Worm (Caenorhabditis elegans) whole organism, late embryonic: Measurements from ENCODE around the gene Y43H11AL.1.

Source experiments
- C08G9.2 ChIP-seq: sonication (generic microtip); optimal IDR thresholded peaks from 2 replicates; lab custom pipeline; 2016; ENCODE audit warnings: mild to moderate bottlenecking, missing genetic modification characterization, moderate library complexity, missing compliant biosample characterization
- C38D4.7 ChIP-seq: fragments of 200-800 bp; sonication (Bioruptor generic); optimal IDR thresholded peaks from 2 replicates; lab custom pipeline; 2018; ENCODE audit warnings: mild to moderate bottlenecking, missing genetic modification characterization, moderate library complexity, missing compliant biosample characterization
- F13H6.1 ChIP-seq: sonication (generic microtip); optimal IDR thresholded peaks from 2 replicates; lab custom pipeline; 2016; ENCODE audit warnings: missing genetic modification characterization, missing compliant biosample characterization
- K02D7.2 ChIP-seq: sonication (generic microtip); optimal IDR thresholded peaks from 2 replicates; lab custom pipeline; 2017; ENCODE audit warnings: mild to moderate bottlenecking, missing genetic modification characterization, missing compliant biosample characterization
- K09A11.1 ChIP-seq: sonication (generic microtip); optimal IDR thresholded peaks from 2 replicates; lab custom pipeline; 2017; ENCODE audit warnings: antibody characterized with exemption, mild to moderate bottlenecking, missing genetic modification characterization, missing compliant biosample characterization; ENCODE audit not compliant: insufficient read depth
- T23F11.4 ChIP-seq: fragments of 200-800 bp; sonication (Bioruptor generic); optimal IDR thresholded peaks from 2 replicates; lab custom pipeline; 2018; ENCODE audit warnings: mild to moderate bottlenecking, missing genetic modification characterization, missing compliant biosample characterization
- ceh-14 ChIP-seq: sonication (generic microtip); optimal IDR thresholded peaks from 2 replicates; lab custom pipeline; 2016; ENCODE audit warnings: missing genotype, missing genetic modification characterization, missing compliant biosample characterization
- ceh-18 ChIP-seq: sonication (generic microtip); optimal IDR thresholded peaks from 2 replicates; lab custom pipeline; 2016; ENCODE audit warnings: missing genetic modification characterization, missing compliant biosample characterization
- ceh-19 ChIP-seq: fragments of 200-800 bp; sonication (Bioruptor generic); optimal IDR thresholded peaks from 2 replicates; lab custom pipeline; 2018; ENCODE audit warnings: mild to moderate bottlenecking, missing genetic modification characterization, missing compliant biosample characterization
- ceh-2 ChIP-seq: sonication (generic microtip); optimal IDR thresholded peaks from 2 replicates; lab custom pipeline; 2016; ENCODE audit warnings: missing genotype, missing genetic modification characterization, missing compliant biosample characterization
- ceh-24 ChIP-seq: sonication (generic microtip); optimal IDR thresholded peaks from 2 replicates; lab custom pipeline; 2016; ENCODE audit warnings: mild to moderate bottlenecking, missing genetic modification characterization, missing compliant biosample characterization
- ceh-31 ChIP-seq: sonication (generic microtip); optimal IDR thresholded peaks from 2 replicates; lab custom pipeline; 2016; ENCODE audit warnings: missing genetic modification characterization, missing compliant biosample characterization
- ceh-34 ChIP-seq: sonication (generic microtip); optimal IDR thresholded peaks from 2 replicates; lab custom pipeline; 2016; ENCODE audit warnings: mild to moderate bottlenecking, missing genetic modification characterization, missing compliant biosample characterization
- ceh-48 ChIP-seq: sonication (generic microtip); optimal IDR thresholded peaks from 2 replicates; lab custom pipeline; 2016; ENCODE audit warnings: missing genetic modification characterization, inconsistent platforms, missing compliant biosample characterization
- ceh-6 ChIP-seq: fragments of 200-800 bp; sonication (Bioruptor generic); optimal IDR thresholded peaks from 2 replicates; lab custom pipeline; 2018; ENCODE audit warnings: mild to moderate bottlenecking, missing genetic modification characterization, missing compliant biosample characterization
- che-1 ChIP-seq: sonication (generic microtip); optimal IDR thresholded peaks from 2 replicates; lab custom pipeline; 2016; ENCODE audit warnings: mild to moderate bottlenecking, missing genetic modification characterization, missing compliant biosample characterization
- dmd-4 ChIP-seq: sonication (generic microtip); optimal IDR thresholded peaks from 2 replicates; lab custom pipeline; 2016; ENCODE audit warnings: borderline replicate concordance, missing genetic modification characterization, missing compliant biosample characterization
- dve-1 ChIP-seq: sonication (generic microtip); optimal IDR thresholded peaks from 2 replicates; lab custom pipeline; 2017; ENCODE audit warnings: antibody characterized with exemption, mild to moderate bottlenecking, missing genetic modification characterization, missing compliant biosample characterization
- elt-4 ChIP-seq: sonication (generic microtip); optimal IDR thresholded peaks from 2 replicates; lab custom pipeline; 2016; ENCODE audit warnings: missing genetic modification characterization, missing compliant biosample characterization
- ets-4 ChIP-seq: sonication (generic microtip); optimal IDR thresholded peaks from 2 replicates; lab custom pipeline; 2016; ENCODE audit warnings: missing genetic modification characterization, missing compliant biosample characterization
- eyg-1 ChIP-seq: sonication (generic microtip); optimal IDR thresholded peaks from 2 replicates; lab custom pipeline; 2016; ENCODE audit warnings: missing genotype, missing genetic modification characterization, missing compliant biosample characterization
- fax-1 ChIP-seq: sonication (generic microtip); optimal IDR thresholded peaks from 2 replicates; lab custom pipeline; 2016; ENCODE audit warnings: missing genotype, missing genetic modification characterization, missing compliant biosample characterization
- fkh-6 ChIP-seq: sonication (generic microtip); optimal IDR thresholded peaks from 2 replicates; lab custom pipeline; 2016; ENCODE audit warnings: missing genetic modification characterization, missing compliant biosample characterization
- gmeb-2 ChIP-seq: sonication (generic microtip); optimal IDR thresholded peaks from 2 replicates; lab custom pipeline; 2016; ENCODE audit warnings: missing genetic modification characterization, inconsistent platforms, missing compliant biosample characterization
- hlh-30 ChIP-seq: sonication (generic microtip); optimal IDR thresholded peaks from 2 replicates; lab custom pipeline; 2017; ENCODE audit warnings: antibody characterized with exemption, missing genetic modification characterization, missing compliant biosample characterization; ENCODE audit not compliant: insufficient read depth
- hlh-6 ChIP-seq: sonication (generic microtip); optimal IDR thresholded peaks from 2 replicates; lab custom pipeline; 2016; ENCODE audit warnings: missing genotype, missing genetic modification characterization, missing compliant biosample characterization
- lim-6 ChIP-seq: sonication (generic microtip); optimal IDR thresholded peaks from 2 replicates; lab custom pipeline; 2016; ENCODE audit warnings: missing genetic modification characterization, missing compliant biosample characterization
- lin-11 ChIP-seq: fragments of 200-800 bp; sonication (Bioruptor generic); optimal IDR thresholded peaks from 2 replicates; lab custom pipeline; 2018; ENCODE audit warnings: mild to moderate bottlenecking, missing genetic modification characterization, missing compliant biosample characterization
- madf-2 ChIP-seq: sonication (generic microtip); optimal IDR thresholded peaks from 2 replicates; lab custom pipeline; 2017; ENCODE audit warnings: missing genetic modification characterization, missing compliant biosample characterization
- mec-3 ChIP-seq: sonication (generic microtip); optimal IDR thresholded peaks from 2 replicates; lab custom pipeline; 2016; ENCODE audit warnings: borderline replicate concordance, missing genetic modification characterization, missing compliant biosample characterization
- nfya-1 ChIP-seq: sonication (generic microtip); optimal IDR thresholded peaks from 2 replicates; lab custom pipeline; 2017; ENCODE audit warnings: missing genetic modification characterization, mild to moderate bottlenecking, missing compliant biosample characterization, antibody characterized with exemption, moderate library complexity
- nhr-232 ChIP-seq: sonication (generic microtip); optimal IDR thresholded peaks from 2 replicates; lab custom pipeline; 2016; ENCODE audit warnings: missing genetic modification characterization, missing compliant biosample characterization
- odd-2 ChIP-seq: sonication (generic microtip); optimal IDR thresholded peaks from 2 replicates; lab custom pipeline; 2017; ENCODE audit warnings: antibody characterized with exemption, mild to moderate bottlenecking, missing genetic modification characterization, missing compliant biosample characterization
- pag-3 ChIP-seq: sonication (generic microtip); optimal IDR thresholded peaks from 2 replicates; lab custom pipeline; 2016; ENCODE audit warnings: missing compliant biosample characterization, missing genetic modification characterization, borderline replicate concordance
- pat-9 ChIP-seq: fragments of 200-800 bp; sonication (Bioruptor generic); optimal IDR thresholded peaks from 2 replicates; lab custom pipeline; 2018; ENCODE audit warnings: mild to moderate bottlenecking, missing genetic modification characterization, moderate library complexity, missing compliant biosample characterization
- pax-1 ChIP-seq: fragments of 150-350 bp; optimal IDR thresholded peaks from 2 replicates; lab custom pipeline; 2014; ENCODE audit warnings: missing biosample characterization, missing genetic modification characterization
- pha-2 ChIP-seq: sonication (generic microtip); optimal IDR thresholded peaks from 2 replicates; lab custom pipeline; 2017; ENCODE audit warnings: mild to moderate bottlenecking, missing genetic modification characterization, missing compliant biosample characterization
- pha-4 ChIP-seq: fragments of 150-350 bp; optimal IDR thresholded peaks from 2 replicates; lab custom pipeline; 2018; ENCODE audit warnings: missing biosample characterization, missing genetic modification reagents, missing genetic modification characterization
- pqm-1 ChIP-seq: sonication (generic microtip); optimal IDR thresholded peaks from 2 replicates; lab custom pipeline; 2016; ENCODE audit warnings: missing genetic modification characterization, missing compliant biosample characterization
- pros-1 ChIP-seq: fragments of 150-350 bp; optimal IDR thresholded peaks from 2 replicates; lab custom pipeline; 2014; ENCODE audit warnings: missing biosample characterization, missing genetic modification reagents, missing genetic modification characterization
- ref-2 ChIP-seq: sonication (generic microtip); optimal IDR thresholded peaks from 2 replicates; lab custom pipeline; 2016; ENCODE audit warnings: missing genetic modification characterization, missing compliant biosample characterization
- rnt-1 ChIP-seq: sonication (generic microtip); optimal IDR thresholded peaks from 2 replicates; lab custom pipeline; 2016; ENCODE audit warnings: missing genetic modification characterization, missing compliant biosample characterization
- sdc-2 ChIP-seq: sonication (generic microtip); optimal IDR thresholded peaks from 2 replicates; lab custom pipeline; 2016; ENCODE audit warnings: missing genotype, missing genetic modification characterization, missing compliant biosample characterization
- syd-9 ChIP-seq: sonication (generic microtip); optimal IDR thresholded peaks from 2 replicates; lab custom pipeline; 2016; ENCODE audit warnings: mild to moderate bottlenecking, missing genetic modification characterization, moderate library complexity, missing compliant biosample characterization
- tbx-2 ChIP-seq: sonication (generic microtip); optimal IDR thresholded peaks from 2 replicates; lab custom pipeline; 2016; ENCODE audit warnings: missing genetic modification characterization, missing compliant biosample characterization
- tbx-7 ChIP-seq: sonication (generic microtip); optimal IDR thresholded peaks from 2 replicates; lab custom pipeline; 2016; ENCODE audit warnings: missing genotype, missing genetic modification characterization, missing compliant biosample characterization
- unc-42 ChIP-seq: sonication (generic microtip); optimal IDR thresholded peaks from 2 replicates; lab custom pipeline; 2016; ENCODE audit warnings: missing genotype, missing genetic modification characterization, missing compliant biosample characterization
- unc-55 ChIP-seq: sonication (generic microtip); optimal IDR thresholded peaks from 2 replicates; lab custom pipeline; 2017; ENCODE audit warnings: missing biosample characterization, missing genetic modification reagents, missing genetic modification characterization
- unc-86 ChIP-seq: sonication (generic microtip); optimal IDR thresholded peaks from 2 replicates; lab custom pipeline; 2016; ENCODE audit warnings: missing genetic modification characterization, missing compliant biosample characterization
- ztf-16 ChIP-seq: sonication (generic microtip); optimal IDR thresholded peaks from 2 replicates; lab custom pipeline; 2017; ENCODE audit warnings: missing genetic modification characterization, missing compliant biosample characterization

Gene Y43H11AL.1

ce11 chrII:237721-238120 is 5.2 kb upstream of the Y43H11AL.1 start, which contains the start of gene laat-1:
Gene laat-1, minus strand, starts transcription at chrII:237821.
- no peak for TF ChIP-seq C38D4.7 (GFP tag; lab: Kevin White, UChicago)
- no peak for TF ChIP-seq K02D7.2
- no peak for TF ChIP-seq madf-2
- no peak for TF ChIP-seq ref-2 (tag; lab: Kevin White, UChicago)
- no peak for TF ChIP-seq hlh-30
- TF ChIP-seq T23F11.4, result no peak
- no peak for TF ChIP-seq unc-86 (tag; lab: Kevin White, UChicago)
- TF ChIP-seq C08G9.2 (tag; lab: Kevin White, UChicago), result no peak
- TF ChIP-seq dve-1, result no peak
- no peak for TF ChIP-seq K09A11.1
- TF ChIP-seq pqm-1 (tag; lab: Kevin White, UChicago), result no peak
- no peak for TF ChIP-seq ceh-31 (tag; lab: Kevin White, UChicago)

- no peak for TF ChIP-seq C38D4.7 (GFP tag; lab: Kevin White, UChicago)
- no peak for TF ChIP-seq madf-2
- no peak for TF ChIP-seq odd-2 (tag; lab: Kevin White, UChicago)
- no peak for TF ChIP-seq mec-3 (tag; lab: Kevin White, UChicago)
- TF ChIP-seq unc-86 (tag; lab: Kevin White, UChicago), result no peak
- TF ChIP-seq rnt-1 (tag; lab: Kevin White, UChicago), result peak; percentile 41
- no peak for TF ChIP-seq dmd-4 (tag; lab: Kevin White, UChicago)
- no peak for TF ChIP-seq fkh-6 (tag; lab: Kevin White, UChicago)
- peak; percentile 31 for TF ChIP-seq fax-1 (tag; lab: Kevin White, UChicago)
- no peak for TF ChIP-seq hlh-6 (tag; lab: Kevin White, UChicago)
- peak; percentile 67 for TF ChIP-seq nfya-1
- peak; percentile 29 for TF ChIP-seq unc-42 (tag; lab: Kevin White, UChicago)
- TF ChIP-seq ceh-14 (tag; lab: Kevin White, UChicago), result no peak
- TF ChIP-seq ceh-31 (tag; lab: Kevin White, UChicago), result peak; percentile 69
- no peak for TF ChIP-seq pqm-1 (tag; lab: Kevin White, UChicago)
- TF ChIP-seq ceh-18 (tag; lab: Kevin White, UChicago), result peak; percentile 58
- peak; percentile 97 for TF ChIP-seq hlh-30
- TF ChIP-seq ceh-19 (GFP tag; lab: Kevin White, UChicago), result peak; percentile 10
- no peak for TF ChIP-seq lin-11 (tag; lab: Kevin White, UChicago)
- peak; percentile 18 for TF ChIP-seq sdc-2 (tag; lab: Kevin White, UChicago)
- TF ChIP-seq nhr-232 (tag; lab: Kevin White, UChicago), result peak; percentile 17
- peak; percentile 39 for TF ChIP-seq ets-4 (tag; lab: Kevin White, UChicago)
- no peak for TF ChIP-seq tbx-7
- no peak for TF ChIP-seq syd-9 (tag; lab: Kevin White, UChicago)
- no peak for TF ChIP-seq pha-2 (tag; lab: Kevin White, UChicago)
- no peak for TF ChIP-seq pha-4 (tag; lab: Kevin White, UChicago)
- TF ChIP-seq K02D7.2, result no peak
- TF ChIP-seq ref-2 (tag; lab: Kevin White, UChicago), result peak; percentile 35
- no peak for TF ChIP-seq lim-6 (tag; lab: Kevin White, UChicago)
- peak; percentile 8 for TF ChIP-seq ceh-6 (GFP tag; lab: Kevin White, UChicago)
- no peak for TF ChIP-seq gmeb-2 (tag; lab: Kevin White, UChicago)
- no peak for TF ChIP-seq K09A11.1
- TF ChIP-seq unc-55 (GFP tag; lab: Kevin White, UChicago), result peak; percentile 83
- no peak for TF ChIP-seq ztf-16 (tag; lab: Kevin White, UChicago)
- TF ChIP-seq ceh-2, result peak; percentile 38
- TF ChIP-seq ceh-34 (tag; lab: Kevin White, UChicago), result peak; percentile 69
- TF ChIP-seq ceh-24 (tag; lab: Kevin White, UChicago), result no peak
- peak; percentile 45 for TF ChIP-seq pros-1 (tag; lab: Kevin White, UChicago)
- TF ChIP-seq pat-9 (tag; lab: Kevin White, UChicago), result no peak
- TF ChIP-seq pag-3 (tag; lab: Kevin White, UChicago), result no peak
- TF ChIP-seq ceh-48 (tag; lab: Kevin White, UChicago), result no peak
- TF ChIP-seq tbx-2, result peak; percentile 64
- no peak for TF ChIP-seq dve-1
- TF ChIP-seq pax-1 (tag; lab: Kevin White, UChicago), result no peak
- TF ChIP-seq elt-4 (tag; lab: Kevin White, UChicago), result no peak
- no peak for TF ChIP-seq che-1 (tag; lab: Kevin White, UChicago)
- TF ChIP-seq eyg-1, result no peak
- TF ChIP-seq C08G9.2 (tag; lab: Kevin White, UChicago), result no peak
- TF ChIP-seq F13H6.1 (tag; lab: Kevin White, UChicago), result peak; percentile 2
Observed at ce11 chrII:221212-221611, 11.3 kb downstream of the Y43H11AL.1 start.
